Worm (Caenorhabditis elegans) whole organism, L2 larva: ENCODE results near the gene gck-2.

ENCODE experiments used
- C34F6.9 ChIP-seq: fragments of 150-350 bp; optimal IDR thresholded peaks from 2 replicates; lab custom pipeline; 2014; ENCODE audit warnings: missing biosample characterization, missing genetic modification characterization
- F13H6.1 ChIP-seq: sonication (generic microtip); optimal IDR thresholded peaks from 2 replicates; lab custom pipeline; 2016; ENCODE audit warnings: missing genetic modification characterization, missing compliant biosample characterization
- R02D3.7 ChIP-seq: fragments of 150-350 bp; optimal IDR thresholded peaks from 2 replicates; lab custom pipeline; 2014; ENCODE audit warnings: missing biosample characterization, missing genetic modification characterization
- ama-1 ChIP-seq: fragments of 150-350 bp; optimal IDR thresholded peaks from 2 replicates; lab custom pipeline; 2018; ENCODE audit warnings: inconsistent platforms
- blmp-1 ChIP-seq: sonication (generic microtip); optimal IDR thresholded peaks from 2 replicates; lab custom pipeline; 2017; ENCODE audit warnings: missing genetic modification characterization, mild to moderate bottlenecking, missing compliant biosample characterization, antibody characterized with exemption, moderate library complexity; ENCODE audit not compliant: insufficient read depth
- ceh-16 ChIP-seq: fragments of 150-350 bp; optimal IDR thresholded peaks from 2 replicates; lab custom pipeline; 2014; ENCODE audit warnings: missing biosample characterization, missing genetic modification characterization
- ceh-82 ChIP-seq: fragments of 150-350 bp; optimal IDR thresholded peaks from 2 replicates; lab custom pipeline; 2014; ENCODE audit warnings: missing biosample characterization, missing genetic modification characterization
- egl-27 ChIP-seq: sonication (generic microtip); optimal IDR thresholded peaks from 3 replicates; lab custom pipeline; 2017; ENCODE audit warnings: missing biosample characterization, missing genetic modification reagents, missing genetic modification characterization
- elt-3 ChIP-seq: sonication (generic microtip); optimal IDR thresholded peaks from 2 replicates; lab custom pipeline; 2017; ENCODE audit warnings: missing biosample characterization, missing genetic modification characterization
- fos-1 ChIP-seq: fragments of 150-350 bp; optimal IDR thresholded peaks from 2 replicates; lab custom pipeline; 2014; ENCODE audit warnings: missing biosample characterization, missing genetic modification characterization
- gmeb-1 ChIP-seq: fragments of 150-350 bp; optimal IDR thresholded peaks from 2 replicates; lab custom pipeline; 2014; ENCODE audit warnings: missing biosample characterization, missing genetic modification characterization
- lin-13 ChIP-seq: fragments of 150-350 bp; optimal IDR thresholded peaks from 2 replicates; lab custom pipeline; 2014; ENCODE audit warnings: missing biosample characterization, missing genetic modification reagents, missing genetic modification characterization
- lin-39 ChIP-seq: fragments of 150-350 bp; optimal IDR thresholded peaks from 2 replicates; lab custom pipeline; 2014; ENCODE audit warnings: missing biosample characterization, missing genetic modification reagents, missing genetic modification characterization
- lsy-2 ChIP-seq, 2 experiments: fragments of 150-350 bp in 1 of 2; sonication (generic microtip) in 1 of 2; optimal IDR thresholded peaks; 2 replicates each; lab custom pipeline; 2014 to 2017; ENCODE audit warnings: missing biosample characterization in 2 of 2, missing genetic modification characterization in 2 of 2
- mbf-1 ChIP-seq: sonication (generic microtip); optimal IDR thresholded peaks from 2 replicates; lab custom pipeline; 2017; ENCODE audit warnings: missing biosample characterization, missing genetic modification characterization
- mdl-1 ChIP-seq, 2 experiments: fragments of 150-350 bp in 1 of 2; sonication (generic microtip) in 1 of 2; optimal IDR thresholded peaks; 2 replicates each; lab custom pipeline; 2017; ENCODE audit warnings: missing biosample characterization in 2 of 2, missing genetic modification characterization in 2 of 2
- nhr-10 ChIP-seq: sonication (generic microtip); optimal IDR thresholded peaks from 2 replicates; lab custom pipeline; 2017; ENCODE audit warnings: missing biosample characterization, missing genetic modification characterization
- nhr-11 ChIP-seq: fragments of 150-350 bp; optimal IDR thresholded peaks from 2 replicates; lab custom pipeline; 2014; ENCODE audit warnings: missing biosample characterization, missing genetic modification characterization
- nhr-12 ChIP-seq: fragments of 150-350 bp; optimal IDR thresholded peaks from 2 replicates; lab custom pipeline; 2014; ENCODE audit warnings: missing biosample characterization, missing genetic modification characterization
- nhr-129 ChIP-seq: fragments of 150-350 bp; optimal IDR thresholded peaks from 2 replicates; lab custom pipeline; 2014; ENCODE audit warnings: missing biosample characterization, missing genetic modification characterization
- nhr-237 ChIP-seq: fragments of 150-350 bp; optimal IDR thresholded peaks from 2 replicates; lab custom pipeline; 2014; ENCODE audit warnings: missing biosample characterization, missing genetic modification characterization
- nhr-25 ChIP-seq: fragments of 150-350 bp; sonication (generic microtip); optimal IDR thresholded peaks from 3 replicates; lab custom pipeline; 2014; ENCODE audit warnings: missing biosample characterization, missing genetic modification characterization
- nhr-6 ChIP-seq: fragments of 150-350 bp; optimal IDR thresholded peaks from 2 replicates; lab custom pipeline; 2014; ENCODE audit warnings: missing biosample characterization, missing genetic modification characterization
- nhr-77 ChIP-seq: fragments of 150-350 bp; optimal IDR thresholded peaks from 2 replicates; lab custom pipeline; 2014; ENCODE audit warnings: missing biosample characterization, missing genetic modification characterization
- peb-1 ChIP-seq: fragments of 150-350 bp; optimal IDR thresholded peaks from 2 replicates; lab custom pipeline; 2014; ENCODE audit warnings: missing biosample characterization, missing genetic modification characterization
- sem-4 ChIP-seq: fragments of 150-350 bp; optimal IDR thresholded peaks from 2 replicates; lab custom pipeline; 2014; ENCODE audit warnings: missing biosample characterization, missing genetic modification reagents, missing genetic modification characterization
- skn-1 ChIP-seq: sonication (generic microtip); optimal IDR thresholded peaks from 2 replicates; lab custom pipeline; 2017; ENCODE audit warnings: missing biosample characterization, missing genetic modification characterization
- sma-3 ChIP-seq: sonication (generic microtip); optimal IDR thresholded peaks from 2 replicates; lab custom pipeline; 2016; ENCODE audit warnings: missing genetic modification reagents, missing genetic modification characterization, missing compliant biosample characterization
- sma-9 ChIP-seq, 2 experiments: fragments of 150-350 bp in 1 of 2; sonication (generic microtip) in 1 of 2; optimal IDR thresholded peaks; 2 replicates each; lab custom pipeline; 2014 to 2016; ENCODE audit warnings: missing genetic modification characterization in 2 of 2, mild to moderate bottlenecking in 1 of 2, missing biosample characterization in 1 of 2, missing compliant biosample characterization in 1 of 2, missing genetic modification reagents in 1 of 2, moderate library complexity in 1 of 2
- snpc-4 ChIP-seq: fragments of 150-350 bp; optimal IDR thresholded peaks from 2 replicates; lab custom pipeline; 2014; ENCODE audit warnings: missing biosample characterization, missing genetic modification characterization
- unc-39 ChIP-seq: fragments of 150-350 bp; optimal IDR thresholded peaks from 2 replicates; lab custom pipeline; 2014; ENCODE audit warnings: missing biosample characterization, missing genetic modification characterization
- unc-55 ChIP-seq: fragments of 150-350 bp; sonication (generic microtip); optimal IDR thresholded peaks from 3 replicates; lab custom pipeline; 2014; ENCODE audit warnings: missing biosample characterization, missing genetic modification reagents, missing genetic modification characterization
- unc-62 ChIP-seq: fragments of 150-350 bp; optimal IDR thresholded peaks from 2 replicates; lab custom pipeline; 2014; ENCODE audit warnings: missing biosample characterization, missing genetic modification reagents, missing genetic modification characterization
- zag-1 ChIP-seq: fragments of 150-350 bp; optimal IDR thresholded peaks from 2 replicates; lab custom pipeline; 2014; ENCODE audit warnings: missing biosample characterization, missing genetic modification characterization
- ztf-1 ChIP-seq: fragments of 200-800 bp; sonication (Bioruptor generic); conservative IDR thresholded peaks from 2 replicates; pipeline ENCODE4 v1.3.6; 2022; ENCODE audit warnings: missing genetic modification characterization, missing compliant biosample characterization
- ztf-11 ChIP-seq: sonication (generic microtip); optimal IDR thresholded peaks from 2 replicates; lab custom pipeline; 2017; ENCODE audit warnings: missing biosample characterization, missing genetic modification characterization
- ztf-4 ChIP-seq: fragments of 150-350 bp; optimal IDR thresholded peaks from 2 replicates; lab custom pipeline; 2014; ENCODE audit warnings: missing biosample characterization, missing genetic modification characterization

The gck-2 gene

DNA sequence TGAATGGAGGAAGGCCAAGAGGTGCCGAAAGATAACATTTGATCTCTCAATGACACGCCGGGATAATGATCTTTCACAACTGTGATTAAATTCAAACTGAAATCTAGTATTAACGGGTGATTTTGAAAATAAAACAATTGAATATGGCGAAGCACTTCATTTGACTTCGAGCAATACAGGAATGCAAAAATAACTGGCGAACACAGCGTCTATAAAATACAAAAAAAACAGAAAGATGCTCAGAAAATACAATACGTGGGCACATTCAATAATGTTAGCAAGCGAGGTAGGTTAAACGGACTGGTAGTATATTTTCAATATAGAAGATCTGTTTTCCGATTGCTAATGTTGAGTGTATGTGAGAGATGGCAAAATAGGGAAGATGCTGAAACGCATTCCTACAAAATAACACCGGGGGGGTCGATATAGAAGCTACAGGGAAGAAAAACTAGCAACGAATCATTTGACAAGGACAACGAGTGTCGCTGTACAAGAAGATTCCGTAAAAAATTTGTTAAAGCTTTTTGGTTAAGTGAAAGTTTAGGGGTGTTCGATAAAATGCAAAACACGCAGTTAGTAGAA, 9.3 kb downstream of the gck-2 start:
- TF ChIP-seq lin-13 = no peak
- no peak for TF ChIP-seq lsy-2 (tag; optimal IDR thresholded peaks at IDR 0.05; lab: Kevin White, UChicago)
- TF ChIP-seq sma-3 (GFP tag; lab: Kevin White, UChicago) = no peak
- TF ChIP-seq nhr-25 (tag; lab: Kevin White, UChicago) = no peak
- no peak for TF ChIP-seq R02D3.7 (tag; lab: Kevin White, UChicago)
- TF ChIP-seq gmeb-1 (tag; lab: Kevin White, UChicago) = no peak
- no peak for TF ChIP-seq nhr-237
- TF ChIP-seq ztf-1 (GFP tag; lab: Robert Waterston, UW) = no peak
- TF ChIP-seq nhr-77 (tag; lab: Kevin White, UChicago) = no peak
- no peak for TF ChIP-seq lin-39

DNA sequence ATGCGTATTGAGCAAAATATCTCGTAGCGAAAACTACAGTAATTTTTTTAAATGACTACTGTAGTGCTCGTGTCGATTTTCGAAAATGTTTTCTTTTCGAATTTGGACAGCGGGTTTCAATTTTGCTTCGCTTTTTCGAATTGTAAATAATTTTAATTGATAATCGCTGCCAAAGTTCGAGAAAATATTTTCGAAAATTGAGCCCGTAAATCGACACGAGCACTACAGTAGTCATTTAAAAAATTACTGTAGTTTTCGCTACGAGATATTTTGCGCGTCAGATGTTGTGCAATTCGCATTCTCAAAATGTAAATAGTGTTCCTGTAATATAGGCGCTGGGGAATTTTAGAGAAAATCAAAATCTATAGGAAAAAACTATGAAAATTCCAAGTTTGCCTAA, 10.2 kb downstream of the gck-2 start:
- TF ChIP-seq unc-39 (tag; lab: Kevin White, UChicago) (no peak), egl-27 (no peak), nhr-6 (tag; lab: Kevin White, UChicago) (no peak), ztf-1 (GFP tag; lab: Robert Waterston, UW) (no peak), C34F6.9 (no peak), F13H6.1 (tag; lab: Kevin White, UChicago) (no peak), snpc-4 (no peak), sem-4 (tag; lab: Kevin White, UChicago) (no peak), nhr-129 (tag; lab: Kevin White, UChicago) (no peak), mbf-1 (no peak), ztf-11 (tag; lab: Kevin White, UChicago) (no peak), skn-1 (no peak), blmp-1 (no peak), gmeb-1 (tag; lab: Kevin White, UChicago) (no peak), ama-1 (lab: Kevin White, UChicago) (no peak), nhr-12 (tag; lab: Kevin White, UChicago) (no peak), ceh-16 (no peak), ceh-82 (tag; lab: Kevin White, UChicago) (no peak)

DNA sequence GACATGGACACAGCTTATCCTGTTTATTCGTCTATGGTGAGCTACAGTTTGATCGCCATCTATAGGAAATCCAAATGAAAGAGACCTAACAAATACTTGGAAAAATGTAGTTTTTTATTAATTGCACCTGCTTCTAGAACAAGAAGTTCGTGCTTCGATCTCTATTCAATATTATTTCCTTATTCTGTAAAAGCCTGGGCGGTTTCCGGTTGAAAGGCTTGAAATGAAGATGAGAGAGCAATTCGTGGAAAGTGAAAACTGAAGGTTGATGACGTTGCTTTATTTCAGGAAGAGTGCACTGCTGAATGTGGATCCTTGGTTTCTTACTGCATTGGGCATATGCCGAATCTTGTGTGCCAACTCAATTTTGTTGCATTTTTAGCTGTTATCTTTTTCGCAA, 11.8 kb downstream of the gck-2 start:
- no peak for TF ChIP-seq ceh-82 (tag; lab: Kevin White, UChicago)
- no peak for TF ChIP-seq mdl-1 (tag; optimal IDR thresholded peaks at IDR 0.05; lab: Kevin White, UChicago)
- no peak for TF ChIP-seq peb-1 (tag; lab: Kevin White, UChicago)
- TF ChIP-seq ztf-4 = no peak
- no peak for TF ChIP-seq unc-62 (GFP tag; lab: Kevin White, UChicago)
- TF ChIP-seq fos-1 (tag; lab: Kevin White, UChicago) = no peak

DNA sequence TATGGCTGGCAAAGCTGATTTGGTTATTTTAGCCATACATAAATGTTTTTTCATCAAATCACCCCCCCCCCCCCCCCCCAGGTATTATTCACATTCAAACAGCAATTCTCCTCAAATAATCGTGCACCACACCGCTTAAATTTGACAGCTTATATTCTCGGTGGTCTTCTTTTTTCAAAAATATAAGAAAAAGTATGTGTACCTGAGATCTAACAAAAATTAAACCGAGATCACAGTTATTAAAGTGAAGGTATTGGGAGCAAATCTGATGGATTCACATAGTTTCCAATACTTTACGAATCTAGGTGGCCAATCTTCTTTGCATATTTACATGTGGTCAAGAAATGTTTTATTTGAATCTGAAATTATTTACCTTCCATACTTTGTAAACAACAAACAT, 12.3 kb downstream of the gck-2 start, which contains the start of gene ZC404.15:
ZC404.15 (plus strand) TSS at position 301 of the 400 bp plus-strand sequence.
- no peak for TF ChIP-seq ceh-82 (tag; lab: Kevin White, UChicago)
- TF ChIP-seq unc-62 (GFP tag; lab: Kevin White, UChicago) = no peak
- no peak for TF ChIP-seq peb-1 (tag; lab: Kevin White, UChicago)
- TF ChIP-seq mdl-1 (tag; optimal IDR thresholded peaks at IDR 0.05; lab: Kevin White, UChicago) = no peak
- TF ChIP-seq unc-55 = no peak
- no peak for TF ChIP-seq gmeb-1 (tag; lab: Kevin White, UChicago)
- no peak for TF ChIP-seq zag-1 (tag; lab: Kevin White, UChicago)
- TF ChIP-seq nhr-10 = no peak
- no peak for TF ChIP-seq lin-13
- TF ChIP-seq unc-39 (tag; lab: Kevin White, UChicago) = no peak
- TF ChIP-seq ztf-11 (tag; lab: Kevin White, UChicago) = no peak
- TF ChIP-seq fos-1 (tag; lab: Kevin White, UChicago) = no peak
- TF ChIP-seq nhr-11 (tag; lab: Kevin White, UChicago) = no peak
- TF ChIP-seq elt-3 = no peak
- no peak for TF ChIP-seq sma-9 (GFP tag; optimal IDR thresholded peaks at IDR 0.05; lab: Kevin White, UChicago)
- no peak for TF ChIP-seq sma-9 (tag; optimal IDR thresholded peaks at IDR 0.05; lab: Kevin White, UChicago)
- no peak for TF ChIP-seq nhr-129 (tag; lab: Kevin White, UChicago)
- TF ChIP-seq, all 48 proteins: peak for 0
